Worm (Caenorhabditis elegans): ENCODE measurements around the gene F58A6.9.
A peak's percentile ranks its signal among the peaks of the same experiment; 100 is the strongest.
"Not testable (repeated sequence)": the region's sequence is repeated elsewhere in the genome, so short reads cannot be mapped to it uniquely, and the experiment has no call there.

Gene F58A6.9

ce11 chrII:5115235-5115634 lies 43.4 kb downstream of the F58A6.9 start, which contains the start of gene msp-74:
Gene msp-74, minus strand, starts transcription at chrII:5115335.
- TF ChIP-seq nhr-12, fos-1, aly-2 (tag; optimal IDR thresholded peaks at IDR 0.05): not testable (repeated sequence)

ce11 chrII:5112082-5112481 lies 46.6 kb downstream of the F58A6.9 start, which contains the start of gene F09C12.8:
Gene F09C12.8, plus strand, starts transcription at chrII:5112382.
- no peak for TF ChIP-seq nfya-1 (tag; optimal IDR thresholded peaks at IDR 0.05; ENCODE audit: insufficient read depth)
- no peak for TF ChIP-seq ceh-82 (tag; optimal IDR thresholded peaks at IDR 0.05)
- TF ChIP-seq skn-1 (tag; optimal IDR thresholded peaks at IDR 0.05): no peak
- TF ChIP-seq hmg-11 (tag; optimal IDR thresholded peaks at IDR 0.05): no peak
- TF ChIP-seq sea-2 (GFP tag; optimal IDR thresholded peaks at IDR 0.05): no peak
- no peak for TF ChIP-seq mdl-1 (tag; optimal IDR thresholded peaks at IDR 0.05)
- TF ChIP-seq tbx-2 (tag; optimal IDR thresholded peaks at IDR 0.05): no peak
- no peak for TF ChIP-seq jun-1 (tag; optimal IDR thresholded peaks at IDR 0.05)
- no peak for TF ChIP-seq elt-3 (tag; optimal IDR thresholded peaks at IDR 0.05)
- no peak for TF ChIP-seq nhr-11 (tag; optimal IDR thresholded peaks at IDR 0.05)
- TF ChIP-seq lsy-12 (tag; optimal IDR thresholded peaks at IDR 0.05): no peak
- no peak for TF ChIP-seq ztf-4 (tag; optimal IDR thresholded peaks at IDR 0.05)
- TF ChIP-seq lin-39 (tag; optimal IDR thresholded peaks at IDR 0.05): no peak
- TF ChIP-seq egl-5 (tag; optimal IDR thresholded peaks at IDR 0.05): no peak
- no peak for TF ChIP-seq nhr-237 (tag; optimal IDR thresholded peaks at IDR 0.05)
- TF ChIP-seq fos-1 (tag; optimal IDR thresholded peaks at IDR 0.05): no peak
- no peak for TF ChIP-seq aly-2 (tag; optimal IDR thresholded peaks at IDR 0.05)
- TF ChIP-seq nhr-25 (tag; optimal IDR thresholded peaks at IDR 0.05): no peak
- TF ChIP-seq ZK546.5 (tag; optimal IDR thresholded peaks at IDR 0.05): no peak

ce11 chrII:5109693-5110092 lies 49.0 kb downstream of the F58A6.9 start, which contains the start of gene F09C12.2:
Gene F09C12.2, plus strand, starts transcription at chrII:5110012.
- TF ChIP-seq jun-1 (tag; optimal IDR thresholded peaks at IDR 0.05): peak; percentile 36
- TF ChIP-seq pqm-1 (tag; optimal IDR thresholded peaks at IDR 0.05): peak; percentile 38
- TF ChIP-seq elt-2 (tag; optimal IDR thresholded peaks at IDR 0.05): peak; percentile 80
- no peak for TF ChIP-seq nhr-237 (tag; optimal IDR thresholded peaks at IDR 0.05)
- peak; percentile 38 for TF ChIP-seq pha-4 (tag; optimal IDR thresholded peaks at IDR 0.05)

All from whole organism, L3 larva.